ENCODE assay signal across 7 worm cellular contexts in genomic region chrX:12903810-12904209, ce11.
TF ChIP-seq lines count a peak whose summit lies in the region.

No protein-coding gene starts in this region.

TF ChIP-seq in whole organism, L1 larva, 84 proteins besides CTCF, POLR2A, EP300 and RAD21 (continues in another document):
- TF ChIP-seq blmp-1 (tag; optimal IDR thresholded peaks at IDR 0.05; lab: Kevin White, UChicago) (peak; percentile 57), mdl-1 (tag; optimal IDR thresholded peaks at IDR 0.05; lab: Kevin White, UChicago) (peak in 1 of 2 experiments; percentile 22), ets-5 (GFP tag; IDR thresholded peaks at IDR 0.05; lab: Robert Waterston, UW) (no peak), dsc-1 (tag; optimal IDR thresholded peaks at IDR 0.05; lab: Kevin White, UChicago) (peak; percentile 10), lin-14 (GFP tag; optimal IDR thresholded peaks at IDR 0.05; lab: Kevin White, UChicago) (peak; percentile 48), efl-1 (optimal IDR thresholded peaks at IDR 0.05; lab: Kevin White, UChicago) (no peak), efl-1 (GFP tag; optimal IDR thresholded peaks at IDR 0.05 in 1 of 2; lab: Kevin White, UChicago) (peak in 1 of 2 experiments; percentile 30), skn-1 (tag; optimal IDR thresholded peaks at IDR 0.05; lab: Kevin White, UChicago) (no peak), grh-1 (GFP tag; IDR thresholded peaks at IDR 0.05; lab: Robert Waterston, UW) (no peak), rnt-1 (tag; optimal IDR thresholded peaks at IDR 0.05; lab: Kevin White, UChicago) (peak; percentile 31), sup-37 (GFP tag; optimal IDR thresholded peaks at IDR 0.05; lab: Kevin White, UChicago) (no peak), F16B12.6 (tag; optimal IDR thresholded peaks at IDR 0.05; lab: Kevin White, UChicago) (no peak), egl-13 (tag; optimal IDR thresholded peaks at IDR 0.05; lab: Kevin White, UChicago) (no peak)

TF ChIP-seq in whole organism, L2 larva, 48 proteins besides CTCF, POLR2A, EP300 and RAD21:
- TF ChIP-seq elt-1 (tag; optimal IDR thresholded peaks at IDR 0.05; lab: Kevin White, UChicago) (no peak), unc-55 (GFP tag; optimal IDR thresholded peaks at IDR 0.05; lab: Kevin White, UChicago) (peak; percentile 9), fos-1 (tag; optimal IDR thresholded peaks at IDR 0.05; lab: Kevin White, UChicago) (no peak), gmeb-1 (tag; optimal IDR thresholded peaks at IDR 0.05; lab: Kevin White, UChicago) (no peak), Y55F3AM.14 (GFP tag; optimal IDR thresholded peaks at IDR 0.05; lab: Kevin White, UChicago) (no peak), dmd-4 (tag; optimal IDR thresholded peaks at IDR 0.05; lab: Kevin White, UChicago) (no peak), ama-1 (optimal IDR thresholded peaks at IDR 0.05; lab: Kevin White, UChicago) (no peak), zag-1 (tag; optimal IDR thresholded peaks at IDR 0.05; lab: Kevin White, UChicago) (peak; percentile 32), sem-4 (tag; optimal IDR thresholded peaks at IDR 0.05; lab: Kevin White, UChicago) (peak; percentile 21), C34F6.9 (tag; optimal IDR thresholded peaks at IDR 0.05; lab: Kevin White, UChicago) (peak; percentile 15), ZK546.5 (tag; optimal IDR thresholded peaks at IDR 0.05; lab: Kevin White, UChicago) (no peak), egl-27 (tag; optimal IDR thresholded peaks at IDR 0.05; lab: Kevin White, UChicago) (peak; percentile 0), blmp-1 (tag; optimal IDR thresholded peaks at IDR 0.05; lab: Kevin White, UChicago; ENCODE audit: insufficient read depth) (no peak)
TF ChIP-seq in whole organism, L2 larva: peak in this region for 5.

TF ChIP-seq in whole organism, L3 larva, 47 proteins besides CTCF, POLR2A, EP300 and RAD21:
- TF ChIP-seq R02D3.7 (tag; optimal IDR thresholded peaks at IDR 0.05; lab: Kevin White, UChicago) (no peak), nhr-23 (tag; optimal IDR thresholded peaks at IDR 0.05; lab: Kevin White, UChicago) (peak; percentile 21), nhr-43 (tag; optimal IDR thresholded peaks at IDR 0.05; lab: Kevin White, UChicago; ENCODE audit: poor library complexity, severe bottlenecking) (peak; percentile 6), fos-1 (tag; optimal IDR thresholded peaks at IDR 0.05; lab: Kevin White, UChicago) (no peak), lin-39 (tag; optimal IDR thresholded peaks at IDR 0.05; lab: Kevin White, UChicago) (peak; percentile 27), hmg-11 (tag; optimal IDR thresholded peaks at IDR 0.05; lab: Kevin White, UChicago) (peak; percentile 1), nfya-1 (tag; optimal IDR thresholded peaks at IDR 0.05; lab: Kevin White, UChicago; ENCODE audit: insufficient read depth) (peak; percentile 42)

TF ChIP-seq in whole organism, L4 larva, 104 proteins besides CTCF, POLR2A, EP300 and RAD21 (continues in another document):
- TF ChIP-seq ama-1 (optimal IDR thresholded peaks at IDR 0.05; lab: Kevin White, UChicago): no peak
- TF ChIP-seq nhr-10 (tag; optimal IDR thresholded peaks at IDR 0.05; lab: Kevin White, UChicago): no peak
- TF ChIP-seq vab-7 (GFP tag; IDR thresholded peaks at IDR 0.05; lab: Robert Waterston, UW): 0 out of 2 replicates have a peak, but pooled peaks have one; percentile 37
- TF ChIP-seq php-3 (GFP tag; IDR thresholded peaks at IDR 0.05; lab: Robert Waterston, UW): no peak
- no peak for TF ChIP-seq F44E2.7 (GFP tag; IDR thresholded peaks at IDR 0.05; lab: Robert Waterston, UW)
- TF ChIP-seq madf-9 (GFP tag; conservative IDR thresholded peaks at IDR 0.05; lab: Robert Waterston, UW): no peak
- no peak for TF ChIP-seq duxl-1 (tag; optimal IDR thresholded peaks at IDR 0.05; lab: Kevin White, UChicago; ENCODE audit: poor library complexity)
- no peak for TF ChIP-seq unc-39 (tag; optimal IDR thresholded peaks at IDR 0.05; lab: Kevin White, UChicago)
- TF ChIP-seq skn-1 (tag; optimal IDR thresholded peaks at IDR 0.05; lab: Kevin White, UChicago): no peak
- TF ChIP-seq aha-1 (tag; lab: Kevin White, UChicago): peak; percentile 90
- no peak for TF ChIP-seq lin-38 (GFP tag; IDR thresholded peaks at IDR 0.05; lab: Robert Waterston, UW)
- no peak for TF ChIP-seq pha-4 (GFP tag; IDR thresholded peaks at IDR 0.05; lab: Robert Waterston, UW)
- no peak for TF ChIP-seq pha-4 (tag; optimal IDR thresholded peaks at IDR 0.05; lab: Kevin White, UChicago)
- TF ChIP-seq lin-29 (GFP tag; IDR thresholded peaks at IDR 0.05; lab: Robert Waterston, UW): no peak
- TF ChIP-seq ceh-44 (GFP tag; IDR thresholded peaks at IDR 0.05; lab: Robert Waterston, UW): no peak
- TF ChIP-seq hmg-1.1 (GFP tag; IDR thresholded peaks at IDR 0.05; lab: Robert Waterston, UW): peak; percentile 22; the same call in 1 of the 2 replicates

TF ChIP-seq in whole organism, early embryonic, 17 proteins besides CTCF, POLR2A, EP300 and RAD21:
- TF ChIP-seq aly-1 (tag; optimal IDR thresholded peaks at IDR 0.05; lab: Kevin White, UChicago) (no peak), flt-1 (GFP tag; IDR thresholded peaks at IDR 0.05; lab: Robert Waterston, UW) (no peak), B0310.2 (tag; optimal IDR thresholded peaks at IDR 0.05; lab: Kevin White, UChicago) (no peak), hmbx-1 (tag; optimal IDR thresholded peaks at IDR 0.05; lab: Kevin White, UChicago) (no peak), ceh-36 (tag; optimal IDR thresholded peaks at IDR 0.05; lab: Kevin White, UChicago) (no peak), scrt-1 (GFP tag; IDR thresholded peaks at IDR 0.05; lab: Robert Waterston, UW) (no peak), F13C5.2 (tag; optimal IDR thresholded peaks at IDR 0.05; lab: Kevin White, UChicago) (peak; percentile 1)
TF ChIP-seq in whole organism, early embryonic: peak in this region for 1.

TF ChIP-seq in whole organism, late embryonic, 69 proteins besides CTCF, POLR2A, EP300 and RAD21:
- TF ChIP-seq pax-1 (tag; optimal IDR thresholded peaks at IDR 0.05; lab: Kevin White, UChicago): no peak
- no peak for TF ChIP-seq pha-2 (tag; optimal IDR thresholded peaks at IDR 0.05; lab: Kevin White, UChicago)
- TF ChIP-seq sdc-2 (tag; optimal IDR thresholded peaks at IDR 0.05; lab: Kevin White, UChicago): peak; percentile 12
- no peak for TF ChIP-seq ceh-22 (tag; optimal IDR thresholded peaks at IDR 0.05; lab: Kevin White, UChicago)
- peak; percentile 23 for TF ChIP-seq tbx-2 (tag; optimal IDR thresholded peaks at IDR 0.05; lab: Kevin White, UChicago)
- peak; percentile 13 for TF ChIP-seq ceh-31 (tag; optimal IDR thresholded peaks at IDR 0.05; lab: Kevin White, UChicago)
- TF ChIP-seq unc-55 (GFP tag; optimal IDR thresholded peaks at IDR 0.05; lab: Kevin White, UChicago): no peak

TF ChIP-seq in whole organism, mixed stage, embryonic, 35 proteins besides CTCF, POLR2A, EP300 and RAD21:
- TF ChIP-seq ces-1 (GFP tag; optimal IDR thresholded peaks at IDR 0.05; lab: Kevin White, UChicago): peak; percentile 2
- no peak for TF ChIP-seq pha-4 (tag; optimal IDR thresholded peaks at IDR 0.05; lab: Kevin White, UChicago)
- peak; percentile 39 for TF ChIP-seq mep-1 (tag; optimal IDR thresholded peaks at IDR 0.05; lab: Kevin White, UChicago)

Comparison
In these comparisons a context has a peak if more than half of its experiments do, and no peak if none do; other contexts are left out.
1. Of the 29 proteins assayed by ChIP-seq in both whole organism, L4 larva and whole organism, L1 larva: peak only in whole organism, L4 larva: aha-1; only in whole organism, L1 larva: none; in both: none; in neither: 25; mixed calls (peak in some experiments, not most) for 3.